Worm (Caenorhabditis elegans) whole organism, early embryonic: Measurements from ENCODE around the gene T02H6.10.

Experiments
- aly-1 ChIP-seq: sonication (generic microtip); optimal IDR thresholded peaks from 2 replicates; lab custom pipeline; 2016; ENCODE audit warnings: missing genetic modification characterization, missing compliant biosample characterization
- ama-1 ChIP-seq: fragments of 150-350 bp; optimal IDR thresholded peaks from 2 replicates; lab custom pipeline; 2014
- ets-7 ChIP-seq: sonication (generic microtip); optimal IDR thresholded peaks from 2 replicates; lab custom pipeline; 2016; ENCODE audit warnings: missing genotype, missing genetic modification characterization, missing compliant biosample characterization
- hmg-4 ChIP-seq: fragments of 200-800 bp; sonication (Bioruptor generic); optimal IDR thresholded peaks from 2 replicates; lab custom pipeline; 2018; ENCODE audit warnings: mild to moderate bottlenecking, missing genetic modification characterization, missing compliant biosample characterization
- hnd-1 ChIP-seq: sonication (generic microtip); optimal IDR thresholded peaks from 2 replicates; lab custom pipeline; 2016; ENCODE audit warnings: missing genetic modification characterization, missing compliant biosample characterization
- scrt-1 ChIP-seq: fragments of 200-800 bp; sonication (Bioruptor generic); IDR thresholded peaks from 2 replicates; pipeline ENCODE4 v1.3.6; 2022; ENCODE audit warnings: missing genetic modification characterization, missing compliant biosample characterization
- sea-1 ChIP-seq: fragments of 200-800 bp; sonication (Bioruptor generic); conservative IDR thresholded peaks from 2 replicates; pipeline ENCODE4 v1.3.6; 2022; ENCODE audit warnings: missing genetic modification characterization, missing compliant biosample characterization

DNA sequence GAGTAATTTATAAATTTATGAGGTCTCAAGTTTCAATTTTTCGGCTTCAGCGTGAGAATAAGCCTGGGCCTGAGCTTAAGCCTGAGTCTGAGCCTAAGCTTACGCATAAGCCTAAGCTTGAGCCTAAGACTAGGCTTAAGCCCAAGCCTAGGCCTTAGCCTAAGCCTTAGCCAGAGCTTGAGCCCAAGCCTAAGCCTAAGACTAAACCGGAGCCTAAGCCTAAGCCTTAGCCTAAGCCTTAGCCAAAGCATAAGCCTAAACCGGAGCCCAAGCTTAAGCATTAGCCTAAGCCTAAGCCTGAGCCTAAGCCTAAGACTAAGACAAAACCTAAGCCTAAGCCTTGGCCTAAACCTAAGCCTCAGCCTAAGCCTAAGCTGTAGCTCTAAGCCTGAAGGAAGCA is 36.8 kb downstream of the T02H6.10 start:
- TF ChIP-seq ets-7 (tag; lab: Kevin White, UChicago) (no peak), aly-1 (tag; lab: Kevin White, UChicago) (no peak), hnd-1 (tag; lab: Kevin White, UChicago) (no peak), hmg-4 (GFP tag; lab: Kevin White, UChicago) (no peak), ama-1 (lab: Kevin White, UChicago) (no peak), scrt-1 (GFP tag; lab: Robert Waterston, UW) (0 out of 2 replicates have a peak, but pooled peaks have one; percentile 26), sea-1 (GFP tag; lab: Robert Waterston, UW) (no peak)
